Worm (Caenorhabditis elegans): ENCODE data around the gene math-7.

DNA sequence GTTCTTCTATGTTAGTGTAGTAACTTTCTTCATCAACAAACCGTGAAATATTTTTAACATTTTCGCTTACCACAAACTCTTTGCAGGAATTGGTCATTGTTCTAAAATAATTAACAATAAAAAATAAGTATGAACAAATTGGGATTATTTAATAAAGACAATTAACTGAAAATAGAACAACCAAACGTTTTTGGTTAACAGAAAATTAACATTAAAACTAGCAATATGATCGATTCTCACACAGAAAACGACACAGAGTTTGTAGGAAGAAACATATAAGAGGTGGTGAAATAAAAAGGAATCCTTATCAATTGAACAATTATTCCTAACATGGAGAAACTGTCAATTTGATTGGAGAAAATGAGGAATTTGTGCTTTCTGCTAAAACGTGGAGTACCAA, 7.6 kb downstream of the math-7 start, which contains the start of gene math-16:
- no peak for TF ChIP-seq ama-1 (optimal IDR thresholded peaks at IDR 0.05)
- no peak for TF ChIP-seq hmg-4 (GFP tag; optimal IDR thresholded peaks at IDR 0.05)
- TF ChIP-seq pes-1 (GFP tag; IDR thresholded peaks at IDR 0.05) = no peak
- no peak for TF ChIP-seq scrt-1 (GFP tag; IDR thresholded peaks at IDR 0.05)
- no peak for TF ChIP-seq tra-4 (tag; optimal IDR thresholded peaks at IDR 0.05)
- TF ChIP-seq F13C5.2 (tag; optimal IDR thresholded peaks at IDR 0.05) = no peak
